Fruit fly (Drosophila melanogaster): ENCODE data around the gene Dysb.

- TF ChIP-seq tai (GFP tag; optimal IDR thresholded peaks at IDR 0.05), result no peak
- no peak for TF ChIP-seq h (GFP tag; optimal IDR thresholded peaks at IDR 0.05)
- no peak for TF ChIP-seq brk (GFP tag; optimal IDR thresholded peaks at IDR 0.05)
- no peak for TF ChIP-seq br (GFP tag; optimal IDR thresholded peaks at IDR 0.05)
- TF ChIP-seq foxo (GFP tag; optimal IDR thresholded peaks at IDR 0.05), result no peak
- no peak for TF ChIP-seq Abd-B (GFP tag; optimal IDR thresholded peaks at IDR 0.05)
- TF ChIP-seq psq (GFP tag; optimal IDR thresholded peaks at IDR 0.05), result peak; percentile 54
- no peak for TF ChIP-seq usp (GFP tag; optimal IDR thresholded peaks at IDR 0.05)
Measured at dm6 chr3L:18901411-18901810, 33.8 kb downstream of the Dysb start, which contains the start of the genes arx and CG6843.

Measured in whole organism, wandering third instar larva.